Fruit fly (Drosophila melanogaster): ENCODE results near the gene Frq1.

The Frq1 gene

dm6 chrX:18208079-18208865 is 53.1 kb downstream of the Frq1 start (continued):
- no peak for TF ChIP-seq lmd (GFP tag; IDR thresholded peaks at IDR 0.05)
- TF ChIP-seq MBD-R2 (GFP tag; IDR thresholded peaks at IDR 0.05) = no peak
- no peak for TF ChIP-seq pum (GFP tag; optimal IDR thresholded peaks at IDR 0.05)
- TF ChIP-seq fd64A (GFP tag; optimal IDR thresholded peaks at IDR 0.05) = no peak
- no peak for TF ChIP-seq zfh1 (GFP tag; IDR thresholded peaks at IDR 0.05)
- TF ChIP-seq luna (GFP tag; optimal IDR thresholded peaks at IDR 0.05) = no peak
- TF ChIP-seq Hey (tag; optimal IDR thresholded peaks at IDR 0.05) = no peak
- no peak for TF ChIP-seq Adf1 (GFP tag; IDR thresholded peaks at IDR 0.05)
- TF ChIP-seq CG8388 (GFP tag; optimal IDR thresholded peaks at IDR 0.05) = peak; percentile 13
- no peak for TF ChIP-seq vfl (GFP tag; optimal IDR thresholded peaks at IDR 0.05)
- no peak for TF ChIP-seq prd (optimal IDR thresholded peaks at IDR 0.05)
- TF ChIP-seq prd (GFP tag; IDR thresholded peaks at IDR 0.05) = no peak
- no peak for TF ChIP-seq peb (GFP tag; IDR thresholded peaks at IDR 0.05)
- TF ChIP-seq CG13775 (GFP tag; optimal IDR thresholded peaks at IDR 0.05) = peak; percentile 6
- no peak for TF ChIP-seq maf-S (GFP tag; optimal IDR thresholded peaks at IDR 0.05)
- TF ChIP-seq dysf (GFP tag; IDR thresholded peaks at IDR 0.05) = no peak
- TF ChIP-seq CG14667 (GFP tag; IDR thresholded peaks at IDR 0.05) = no peak
- TF ChIP-seq slou (GFP tag; optimal IDR thresholded peaks at IDR 0.05) = no peak
- peak; percentile 19 for TF ChIP-seq CG13424 (tag; optimal IDR thresholded peaks at IDR 0.05)
- no peak for TF ChIP-seq CG2678 (tag; optimal IDR thresholded peaks at IDR 0.05)
- no peak for TF ChIP-seq CG1647 (GFP tag; optimal IDR thresholded peaks at IDR 0.05)
- no peak for TF ChIP-seq Bdp1 (GFP tag; optimal IDR thresholded peaks at IDR 0.05)
- no peak for TF ChIP-seq CG2875 (GFP tag; optimal IDR thresholded peaks at IDR 0.05)
- no peak for TF ChIP-seq CG10654 (GFP tag; optimal IDR thresholded peaks at IDR 0.05)
- no peak for TF ChIP-seq ato (GFP tag; IDR thresholded peaks at IDR 0.05; ENCODE audit: partially characterized antibody)
- no peak for TF ChIP-seq dati (GFP tag; IDR thresholded peaks at IDR 0.05)
- TF ChIP-seq CG6765 (GFP tag; optimal IDR thresholded peaks at IDR 0.05) = no peak
- TF ChIP-seq CG8944 (GFP tag; optimal IDR thresholded peaks at IDR 0.05) = no peak
- TF ChIP-seq ken (GFP tag; IDR thresholded peaks at IDR 0.05) = no peak
- no peak for TF ChIP-seq CG9932 (GFP tag; IDR thresholded peaks at IDR 0.05)
- peak; percentile 35 for TF ChIP-seq CG10267 (tag; optimal IDR thresholded peaks at IDR 0.05)
- TF ChIP-seq Hmx (GFP tag; optimal IDR thresholded peaks at IDR 0.05) = no peak
- TF ChIP-seq hkb (optimal IDR thresholded peaks at IDR 0.05) = no peak
- no peak for TF ChIP-seq hkb (GFP tag; IDR thresholded peaks at IDR 0.05)
- TF ChIP-seq CG3163 (GFP tag; optimal IDR thresholded peaks at IDR 0.05) = no peak
- TF ChIP-seq CG17912 (GFP tag; optimal IDR thresholded peaks at IDR 0.05) = no peak
- TF ChIP-seq gt (GFP tag; IDR thresholded peaks at IDR 0.05) = no peak
- TF ChIP-seq Blimp-1 (GFP tag; optimal IDR thresholded peaks at IDR 0.05) = peak; percentile 28
- TF ChIP-seq ash1 (GFP tag; optimal IDR thresholded peaks at IDR 0.05) = no peak
- TF ChIP-seq Ravus (GFP tag; IDR thresholded peaks at IDR 0.05) = no peak
- no peak for TF ChIP-seq her (GFP tag; optimal IDR thresholded peaks at IDR 0.05)
- TF ChIP-seq CG4404 (GFP tag; IDR thresholded peaks at IDR 0.05) = no peak
- TF ChIP-seq crp (GFP tag; optimal IDR thresholded peaks at IDR 0.05) = no peak
- TF ChIP-seq E2f2 (GFP tag; IDR thresholded peaks at IDR 0.05) = no peak
- no peak for TF ChIP-seq gcm2 (GFP tag; optimal IDR thresholded peaks at IDR 0.05)
- peak; percentile 5 for TF ChIP-seq CG10209 (GFP tag; optimal IDR thresholded peaks at IDR 0.05)
- TF ChIP-seq CG11247 (GFP tag; IDR thresholded peaks at IDR 0.05) = no peak
- no peak for TF ChIP-seq wdn (GFP tag; IDR thresholded peaks at IDR 0.05)
- TF ChIP-seq Spps (tag; optimal IDR thresholded peaks at IDR 0.05) = no peak
- TF ChIP-seq fu2 (GFP tag; optimal IDR thresholded peaks at IDR 0.05) = no peak
- TF ChIP-seq vvl (GFP tag; IDR thresholded peaks at IDR 0.05) = no peak
- peak; percentile 11 for TF ChIP-seq sens (GFP tag)

Measured in whole organism, embryonic.